Worm (Caenorhabditis elegans): ENCODE results near the gene F13A2.3.

The F13A2.3 gene

ce11 chrV:4418116-4418515, 22.0 kb upstream of the F13A2.3 start, which contains the start of gene Y47D7A.6:
Gene Y47D7A.6, minus strand, starts transcription at chrV:4418216.
- TF ChIP-seq aly-2 (tag; optimal IDR thresholded peaks at IDR 0.05) (no peak), efl-3 (GFP tag; optimal IDR thresholded peaks at IDR 0.05) (no peak), ztf-4 (tag; optimal IDR thresholded peaks at IDR 0.05) (no peak), irx-1 (tag; optimal IDR thresholded peaks at IDR 0.05) (no peak), mdl-1 (tag; optimal IDR thresholded peaks at IDR 0.05) (no peak), mep-1 (tag; optimal IDR thresholded peaks at IDR 0.05) (no peak)

ce11 chrV:4416710-4417109, 20.6 kb upstream of the F13A2.3 start, which contains the start of gene Y47D7A.18:
Gene Y47D7A.18, minus strand, starts transcription at chrV:4416810.
- TF ChIP-seq rnt-1 (tag; optimal IDR thresholded peaks at IDR 0.05): no peak
- TF ChIP-seq dpl-1 (GFP tag; optimal IDR thresholded peaks at IDR 0.05): no peak
- TF ChIP-seq fos-1 (tag; optimal IDR thresholded peaks at IDR 0.05): no peak
- no peak for TF ChIP-seq fkh-8 (tag; optimal IDR thresholded peaks at IDR 0.05)
- no peak for TF ChIP-seq efl-3 (GFP tag; optimal IDR thresholded peaks at IDR 0.05)
- no peak for TF ChIP-seq nhr-12 (tag; optimal IDR thresholded peaks at IDR 0.05)
- TF ChIP-seq lsy-2 (tag; optimal IDR thresholded peaks at IDR 0.05): no peak
- no peak for TF ChIP-seq unc-98 (GFP tag; IDR thresholded peaks at IDR 0.05)
- TF ChIP-seq ama-1 (optimal IDR thresholded peaks at IDR 0.05): no peak
- TF ChIP-seq nhr-71 (tag; optimal IDR thresholded peaks at IDR 0.05): no peak
- TF ChIP-seq irx-1 (tag; optimal IDR thresholded peaks at IDR 0.05): no peak
- no peak for TF ChIP-seq ceh-8 (GFP tag; optimal IDR thresholded peaks at IDR 0.05)
- TF ChIP-seq mef-2 (tag; optimal IDR thresholded peaks at IDR 0.05): no peak
- no peak for TF ChIP-seq C16A3.4 (tag; optimal IDR thresholded peaks at IDR 0.05)
- TF ChIP-seq ets-5 (GFP tag; IDR thresholded peaks at IDR 0.05): no peak
- no peak for TF ChIP-seq lin-14 (GFP tag; optimal IDR thresholded peaks at IDR 0.05)
- TF ChIP-seq pqm-1 (tag; optimal IDR thresholded peaks at IDR 0.05): no peak
- no peak for TF ChIP-seq pax-3 (tag; optimal IDR thresholded peaks at IDR 0.05)

- TF ChIP-seq nhr-28 (tag; optimal IDR thresholded peaks at IDR 0.05) (no peak), lin-39 (tag; optimal IDR thresholded peaks at IDR 0.05) (no peak), sox-4 (tag; optimal IDR thresholded peaks at IDR 0.05) (no peak), zip-4 (GFP tag; optimal IDR thresholded peaks at IDR 0.05) (no peak), nhr-85 (tag) (no peak), isw-1 (GFP tag; IDR thresholded peaks at IDR 0.05) (no peak), blmp-1 (tag; optimal IDR thresholded peaks at IDR 0.05) (no peak), unc-86 (tag; optimal IDR thresholded peaks at IDR 0.05) (no peak), nhr-84 (tag; optimal IDR thresholded peaks at IDR 0.05) (no peak), ceh-82 (tag; optimal IDR thresholded peaks at IDR 0.05) (no peak), lsy-2 (tag; optimal IDR thresholded peaks at IDR 0.05) (no peak), nhr-12 (tag; optimal IDR thresholded peaks at IDR 0.05) (no peak), jun-1 (tag; optimal IDR thresholded peaks at IDR 0.05) (no peak), nhr-20 (tag; optimal IDR thresholded peaks at IDR 0.05) (no peak), unc-30 (tag; optimal IDR thresholded peaks at IDR 0.05) (no peak), tlp-1 (tag; optimal IDR thresholded peaks at IDR 0.05) (no peak)
Measured at ce11 chrV:4414613-4415071, 18.5 kb upstream of the F13A2.3 start, which contains the start of gene grl-5. Gene grl-5, minus strand, starts transcription at chrV:4414663.

ce11 chrV:4411714-4412113, 15.6 kb upstream of the F13A2.3 start, which contains the start of gene Y47D7A.17:
Gene Y47D7A.17, minus strand, starts transcription at chrV:4411814.
- no peak for TF ChIP-seq C34B4.2 (tag; optimal IDR thresholded peaks at IDR 0.05)
- no peak for TF ChIP-seq tbx-2 (tag; optimal IDR thresholded peaks at IDR 0.05)
- no peak for TF ChIP-seq unc-130 (tag; optimal IDR thresholded peaks at IDR 0.05)
- TF ChIP-seq snpc-4 (tag; optimal IDR thresholded peaks at IDR 0.05): no peak
- no peak for TF ChIP-seq nhr-11 (tag; optimal IDR thresholded peaks at IDR 0.05)
- TF ChIP-seq zip-4 (GFP tag; optimal IDR thresholded peaks at IDR 0.05): no peak
- no peak for TF ChIP-seq sup-37 (GFP tag; optimal IDR thresholded peaks at IDR 0.05)
- no peak for TF ChIP-seq lin-14 (GFP tag; optimal IDR thresholded peaks at IDR 0.05)
- no peak for TF ChIP-seq nhr-19 (GFP tag; conservative IDR thresholded peaks at IDR 0.05)
- TF ChIP-seq F16B12.6 (tag; optimal IDR thresholded peaks at IDR 0.05): no peak
- TF ChIP-seq rnt-1 (tag; optimal IDR thresholded peaks at IDR 0.05): no peak
- no peak for TF ChIP-seq ztf-4 (tag; optimal IDR thresholded peaks at IDR 0.05)
- no peak for TF ChIP-seq irx-1 (tag; optimal IDR thresholded peaks at IDR 0.05)
- no peak for TF ChIP-seq unc-86 (tag; optimal IDR thresholded peaks at IDR 0.05)
- no peak for TF ChIP-seq Y116A8C.19 (tag; optimal IDR thresholded peaks at IDR 0.05; ENCODE audit: borderline replicate concordance)
- no peak for TF ChIP-seq dsc-1 (tag; optimal IDR thresholded peaks at IDR 0.05)
- no peak for TF ChIP-seq pag-3 (tag; optimal IDR thresholded peaks at IDR 0.05; ENCODE audit: borderline replicate concordance, insufficient read depth)

Measured in whole organism, L1 larva.